Fruit fly (Drosophila melanogaster): ENCODE data around the gene Nep7.

Gene Nep7

dm6 chr3R:27925000-27925970 lies 29.4 kb upstream of the Nep7 start, which contains the start of gene mino:
mino (plus strand) TSS chr3R:27925191.
- TF ChIP-seq woc (GFP tag; optimal IDR thresholded peaks at IDR 0.05) (peak; percentile 4), Dfd (GFP tag; optimal IDR thresholded peaks at IDR 0.05) (no peak), psq (GFP tag; optimal IDR thresholded peaks at IDR 0.05) (no peak), brk (GFP tag; optimal IDR thresholded peaks at IDR 0.05) (no peak), Hr78 (GFP tag; optimal IDR thresholded peaks at IDR 0.05) (no peak), Vsx2 (GFP tag; optimal IDR thresholded peaks at IDR 0.05; ENCODE audit: partially characterized antibody) (no peak), CG32264 (GFP tag; optimal IDR thresholded peaks at IDR 0.05) (no peak), tai (GFP tag; optimal IDR thresholded peaks at IDR 0.05) (no peak), Mio (GFP tag; optimal IDR thresholded peaks at IDR 0.05) (no peak), Dif (GFP tag; optimal IDR thresholded peaks at IDR 0.05; ENCODE audit: partially characterized antibody) (peak; percentile 87), sv (GFP tag; optimal IDR thresholded peaks at IDR 0.05) (no peak), sage (GFP tag; optimal IDR thresholded peaks at IDR 0.05) (peak; percentile 5), lola (GFP tag; optimal IDR thresholded peaks at IDR 0.05) (no peak), CG9705 (GFP tag; optimal IDR thresholded peaks at IDR 0.05) (peak; percentile 2), br (GFP tag; optimal IDR thresholded peaks at IDR 0.05) (peak; percentile 30), foxo (GFP tag; optimal IDR thresholded peaks at IDR 0.05) (no peak), usp (GFP tag; optimal IDR thresholded peaks at IDR 0.05) (no peak), Hnf4 (GFP tag; optimal IDR thresholded peaks at IDR 0.05) (peak; percentile 6), Jra (GFP tag; optimal IDR thresholded peaks at IDR 0.05) (peak; percentile 21), fru (GFP tag; optimal IDR thresholded peaks at IDR 0.05) (peak; percentile 22), Rel (GFP tag; optimal IDR thresholded peaks at IDR 0.05) (no peak), Rel (tag; optimal IDR thresholded peaks at IDR 0.05) (peak; percentile 63), Sp1 (GFP tag; optimal IDR thresholded peaks at IDR 0.05) (peak; percentile 48), dl (GFP tag; optimal IDR thresholded peaks at IDR 0.05; ENCODE audit: insufficient read depth in 1 of 2, partially characterized antibody in 2 of 2) (peak; percentile 35 to 80), jim (GFP tag; optimal IDR thresholded peaks at IDR 0.05) (no peak), dmrt93B (GFP tag; optimal IDR thresholded peaks at IDR 0.05) (no peak), N (GFP tag; optimal IDR thresholded peaks at IDR 0.05) (no peak), OdsH (GFP tag; optimal IDR thresholded peaks at IDR 0.05) (peak; percentile 42), h (GFP tag; optimal IDR thresholded peaks at IDR 0.05) (peak; percentile 79), pan (optimal IDR thresholded peaks at IDR 0.05) (no peak), HLH106 (tag; optimal IDR thresholded peaks at IDR 0.05) (peak; percentile 4), dsf (GFP tag; optimal IDR thresholded peaks at IDR 0.05; ENCODE audit: borderline replicate concordance) (no peak), rgr (GFP tag; optimal IDR thresholded peaks at IDR 0.05) (peak; percentile 38), Hr83 (GFP tag; optimal IDR thresholded peaks at IDR 0.05; ENCODE audit: poor library complexity, severe bottlenecking) (peak; percentile 38), Abd-B (GFP tag; optimal IDR thresholded peaks at IDR 0.05) (no peak), GATAd (GFP tag; optimal IDR thresholded peaks at IDR 0.05) (peak; percentile 40), CrebA (GFP tag; optimal IDR thresholded peaks at IDR 0.05; ENCODE audit: borderline replicate concordance) (no peak), Myc (optimal IDR thresholded peaks at IDR 0.05) (no peak), ey (GFP tag; optimal IDR thresholded peaks at IDR 0.05) (no peak)

DNA sequence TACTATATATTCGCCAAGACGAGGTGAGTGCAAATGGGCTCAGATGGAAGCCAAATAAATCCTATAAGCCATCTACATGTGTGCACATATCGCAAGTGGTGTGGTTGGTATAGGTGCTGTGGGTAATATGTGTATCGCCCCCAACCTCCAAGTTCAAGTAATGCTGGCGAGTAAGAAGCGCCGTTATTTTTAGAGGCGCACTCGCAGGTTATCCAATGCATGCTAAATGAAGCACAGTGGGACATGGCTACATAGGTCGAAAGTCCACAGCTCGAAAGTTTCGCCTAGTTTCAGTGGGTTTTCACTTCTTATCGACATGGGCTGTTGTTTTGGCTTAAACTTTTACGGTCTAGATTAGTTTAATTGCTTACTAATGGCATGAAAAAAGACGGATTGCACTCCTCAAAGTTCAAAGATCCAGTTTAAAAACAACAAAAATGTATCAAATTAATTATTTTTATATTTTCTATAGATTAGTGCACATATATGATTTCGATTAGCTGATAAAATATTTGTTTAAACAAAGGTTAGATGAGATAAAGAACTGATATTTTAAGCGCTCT lies 28.7 kb upstream of the Nep7 start:
- TF ChIP-seq foxo (GFP tag; optimal IDR thresholded peaks at IDR 0.05) (peak in 1 of 2 experiments; percentile 27), HLH106 (tag; optimal IDR thresholded peaks at IDR 0.05) (peak; percentile 10), brk (GFP tag; optimal IDR thresholded peaks at IDR 0.05) (no peak), psq (GFP tag; optimal IDR thresholded peaks at IDR 0.05) (peak; percentile 7)

Data from whole organism, wandering third instar larva.